Fruit fly (Drosophila melanogaster): Measurements from ENCODE around the gene CG11898.

Gene CG11898

dm6 chr3R:29164930-29165693 is at the start of gene CG11898:
Gene CG11898, plus strand, starts transcription at chr3R:29165643.
- peak; percentile 61 for TF ChIP-seq Smox (GFP tag; optimal IDR thresholded peaks at IDR 0.05)
- TF ChIP-seq CG6276 (GFP tag; optimal IDR thresholded peaks at IDR 0.05), result no peak
- TF ChIP-seq CG31627 (GFP tag; optimal IDR thresholded peaks at IDR 0.05), result peak; percentile 37
- peak; percentile 21; the same call in 1 of the 3 replicates for TF ChIP-seq CG6163 (GFP tag; IDR thresholded peaks at IDR 0.05)
- TF ChIP-seq Lpt (GFP tag; optimal IDR thresholded peaks at IDR 0.05), result no peak
- TF ChIP-seq Met (GFP tag; optimal IDR thresholded peaks at IDR 0.05), result peak; percentile 62
- peak; percentile 18 for TF ChIP-seq CG34406 (GFP tag; optimal IDR thresholded peaks at IDR 0.05)
- TF ChIP-seq Ets21C (GFP tag; optimal IDR thresholded peaks at IDR 0.05), result peak; percentile 28
- TF ChIP-seq CG6808 (GFP tag; optimal IDR thresholded peaks at IDR 0.05), result no peak
- TF ChIP-seq CG15336 (GFP tag; IDR thresholded peaks at IDR 0.05), result no peak
- peak; percentile 81 for TF ChIP-seq svp (GFP tag)
- TF ChIP-seq spab (GFP tag; optimal IDR thresholded peaks at IDR 0.05), result no peak
- no peak for TF ChIP-seq eg (GFP tag; IDR thresholded peaks at IDR 0.05)
- no peak for TF ChIP-seq CG8119 (GFP tag; IDR thresholded peaks at IDR 0.05)
- peak; percentile 52 for TF ChIP-seq topi (GFP tag; optimal IDR thresholded peaks at IDR 0.05)
- peak; percentile 28 for TF ChIP-seq CG6792 (GFP tag; optimal IDR thresholded peaks at IDR 0.05)
- TF ChIP-seq Sox102F (GFP tag; optimal IDR thresholded peaks at IDR 0.05), result peak; percentile 61
- no peak for TF ChIP-seq Blimp-1 (GFP tag; optimal IDR thresholded peaks at IDR 0.05)
- peak; percentile 34 for TF ChIP-seq Hr39 (GFP tag; optimal IDR thresholded peaks at IDR 0.05)
- TF ChIP-seq Sox15 (GFP tag; optimal IDR thresholded peaks at IDR 0.05), result no peak
- TF ChIP-seq CG9139 (GFP tag; optimal IDR thresholded peaks at IDR 0.05), result no peak
- peak; percentile 11 for TF ChIP-seq Eip75B (GFP tag; optimal IDR thresholded peaks at IDR 0.05)
- peak; percentile 68 for TF ChIP-seq vri (GFP tag; optimal IDR thresholded peaks at IDR 0.05)
- TF ChIP-seq fkh (GFP tag; optimal IDR thresholded peaks at IDR 0.05), result no peak
- no peak for TF ChIP-seq net (GFP tag; optimal IDR thresholded peaks at IDR 0.05)
- no peak for TF ChIP-seq salr (GFP tag; optimal IDR thresholded peaks at IDR 0.05)
- no peak for TF ChIP-seq ss (GFP tag; optimal IDR thresholded peaks at IDR 0.05)
- TF ChIP-seq CG32006 (GFP tag; optimal IDR thresholded peaks at IDR 0.05), result no peak
- TF ChIP-seq acj6 (GFP tag; optimal IDR thresholded peaks at IDR 0.05), result no peak
- no peak for TF ChIP-seq CG1621 (tag; optimal IDR thresholded peaks at IDR 0.05)
- no peak for TF ChIP-seq CG3919 (GFP tag; optimal IDR thresholded peaks at IDR 0.05)
- TF ChIP-seq Gug (GFP tag; IDR thresholded peaks at IDR 0.05), result no peak
- TF ChIP-seq CG4318 (GFP tag; optimal IDR thresholded peaks at IDR 0.05), result no peak
- no peak for TF ChIP-seq esn (GFP tag; optimal IDR thresholded peaks at IDR 0.05)
- no peak for TF ChIP-seq Eip78C (GFP tag)
- peak; percentile 22 for TF ChIP-seq Sox14 (GFP tag; optimal IDR thresholded peaks at IDR 0.05)
- no peak for TF ChIP-seq cyc (GFP tag; optimal IDR thresholded peaks at IDR 0.05)
- no peak for TF ChIP-seq fd59A (GFP tag; optimal IDR thresholded peaks at IDR 0.05)
- TF ChIP-seq Hr4 (GFP tag; optimal IDR thresholded peaks at IDR 0.05), result no peak
- TF ChIP-seq Hr38 (GFP tag; optimal IDR thresholded peaks at IDR 0.05), result no peak
- no peak for TF ChIP-seq achi (GFP tag; optimal IDR thresholded peaks at IDR 0.05)
- TF ChIP-seq CG11902 (GFP tag; optimal IDR thresholded peaks at IDR 0.05), result no peak
- TF ChIP-seq CG8632 (GFP tag; optimal IDR thresholded peaks at IDR 0.05), result no peak
- no peak for TF ChIP-seq CG11762 (GFP tag; optimal IDR thresholded peaks at IDR 0.05; ENCODE audit: insufficient read depth)
- TF ChIP-seq lz (GFP tag; optimal IDR thresholded peaks at IDR 0.05), result peak; percentile 47
- TF ChIP-seq Eip93F (GFP tag; optimal IDR thresholded peaks at IDR 0.05), result peak; percentile 42
- no peak for TF ChIP-seq CG7368 (GFP tag; optimal IDR thresholded peaks at IDR 0.05)
- TF ChIP-seq Ets96B (tag; optimal IDR thresholded peaks at IDR 0.05), result no peak

All from whole organism, prepupa.